Worm (Caenorhabditis elegans) whole organism, late embryonic: ENCODE measurements around the gene skpt-1.

Experiments
- fax-1 ChIP-seq: sonication (generic microtip); optimal IDR thresholded peaks from 2 replicates; lab custom pipeline; 2016; ENCODE audit warnings: missing genotype, missing genetic modification characterization, missing compliant biosample characterization
- fkh-10 ChIP-seq: fragments of 150-350 bp; optimal IDR thresholded peaks from 2 replicates; lab custom pipeline; 2014; ENCODE audit warnings: missing biosample characterization, missing genetic modification reagents, missing genetic modification characterization
- lim-6 ChIP-seq: sonication (generic microtip); optimal IDR thresholded peaks from 2 replicates; lab custom pipeline; 2016; ENCODE audit warnings: missing genetic modification characterization, missing compliant biosample characterization
- mec-3 ChIP-seq: sonication (generic microtip); optimal IDR thresholded peaks from 2 replicates; lab custom pipeline; 2016; ENCODE audit warnings: borderline replicate concordance, missing genetic modification characterization, missing compliant biosample characterization
- nfya-1 ChIP-seq: sonication (generic microtip); optimal IDR thresholded peaks from 2 replicates; lab custom pipeline; 2017; ENCODE audit warnings: missing genetic modification characterization, mild to moderate bottlenecking, missing compliant biosample characterization, antibody characterized with exemption, moderate library complexity
- nhr-11 ChIP-seq: fragments of 150-350 bp; optimal IDR thresholded peaks from 2 replicates; lab custom pipeline; 2014; ENCODE audit warnings: missing biosample characterization, missing genetic modification characterization
- sox-4 ChIP-seq: sonication (generic microtip); optimal IDR thresholded peaks from 2 replicates; lab custom pipeline; 2017; ENCODE audit warnings: mild to moderate bottlenecking, missing genetic modification characterization, inconsistent platforms, missing compliant biosample characterization
- unc-55 ChIP-seq: sonication (generic microtip); optimal IDR thresholded peaks from 2 replicates; lab custom pipeline; 2017; ENCODE audit warnings: missing biosample characterization, missing genetic modification reagents, missing genetic modification characterization

- TF ChIP-seq unc-55 (no peak), nfya-1 (tag; lab: Kevin White, UChicago) (no peak), mec-3 (tag; lab: Kevin White, UChicago) (no peak), nhr-11 (tag; lab: Kevin White, UChicago) (no peak), fkh-10 (GFP tag; lab: Kevin White, UChicago) (no peak), fax-1 (tag; lab: Kevin White, UChicago) (no peak), sox-4 (tag; lab: Kevin White, UChicago) (no peak), lim-6 (tag; lab: Kevin White, UChicago) (no peak)
Measured at ce11 chrIII:5495168-5495567, 47.0 kb upstream of the skpt-1 start, which contains the start of gene R02F2.8.
